Fruit fly (Drosophila melanogaster): Measurements from ENCODE around the gene Rcd-1.

Rcd-1 gene

dm6 chrX:19601644-19602043, 36.9 kb upstream of the Rcd-1 start, which contains the start of gene CG14220 (continued):
- peak; percentile 20 for TF ChIP-seq CG3281 (GFP tag; optimal IDR thresholded peaks at IDR 0.05)
- TF ChIP-seq sug (tag; optimal IDR thresholded peaks at IDR 0.05) = peak; percentile 28
- TF ChIP-seq CG34422 (GFP tag; IDR thresholded peaks at IDR 0.05) = no peak
- no peak for TF ChIP-seq cwo (GFP tag; optimal IDR thresholded peaks at IDR 0.05)
- TF ChIP-seq Ssrp (tag; optimal IDR thresholded peaks at IDR 0.05) = no peak
- no peak for TF ChIP-seq Awh (GFP tag; IDR thresholded peaks at IDR 0.05)
- TF ChIP-seq dpn (GFP tag; optimal IDR thresholded peaks at IDR 0.05) = peak in 1 of 2 experiments; percentile 10
- peak in 1 of 2 experiments; percentile 15 for TF ChIP-seq insv (GFP tag; optimal IDR thresholded peaks at IDR 0.05)
- TF ChIP-seq CG16813 (GFP tag; IDR thresholded peaks at IDR 0.05; ENCODE audit: partially characterized antibody) = peak; percentile 93
- no peak for TF ChIP-seq ftz-f1 (GFP tag; optimal IDR thresholded peaks at IDR 0.05)
- peak; percentile 6 for TF ChIP-seq exex (tag; optimal IDR thresholded peaks at IDR 0.05)
- TF ChIP-seq CTCF (GFP tag; optimal IDR thresholded peaks at IDR 0.05) = no peak
- no peak for TF ChIP-seq kay (GFP tag; optimal IDR thresholded peaks at IDR 0.05)
- no peak for TF ChIP-seq ranshi (GFP tag; IDR thresholded peaks at IDR 0.05)
- TF ChIP-seq CG12769 (tag; optimal IDR thresholded peaks at IDR 0.05) = no peak
- no peak for TF ChIP-seq pb (GFP tag; optimal IDR thresholded peaks at IDR 0.05)
- no peak for TF ChIP-seq peb (GFP tag; IDR thresholded peaks at IDR 0.05)
- TF ChIP-seq lola (GFP tag; optimal IDR thresholded peaks at IDR 0.05) = no peak
- peak; percentile 40 for TF ChIP-seq CG13894 (tag; optimal IDR thresholded peaks at IDR 0.05)
- TF ChIP-seq Trl (optimal IDR thresholded peaks at IDR 0.05) = no peak
- TF ChIP-seq Trl (GFP tag; optimal IDR thresholded peaks at IDR 0.05) = no peak
- peak; percentile 10 for TF ChIP-seq CG11504 (tag; optimal IDR thresholded peaks at IDR 0.05)
- no peak for TF ChIP-seq Nf-YA (GFP tag; IDR thresholded peaks at IDR 0.05)
- TF ChIP-seq sens (GFP tag) = peak; percentile 70
- no peak for TF ChIP-seq H15 (GFP tag; IDR thresholded peaks at IDR 0.05)
- no peak for TF ChIP-seq Adf1 (GFP tag; IDR thresholded peaks at IDR 0.05)
- TF ChIP-seq eyg (GFP tag; optimal IDR thresholded peaks at IDR 0.05) = no peak
- no peak for TF ChIP-seq fu2 (GFP tag; optimal IDR thresholded peaks at IDR 0.05)
- TF ChIP-seq ro (GFP tag; IDR thresholded peaks at IDR 0.05) = no peak
- no peak for TF ChIP-seq sr (GFP tag; IDR thresholded peaks at IDR 0.05)
- TF ChIP-seq Rx (GFP tag; IDR thresholded peaks at IDR 0.05) = no peak
- TF ChIP-seq al (GFP tag; IDR thresholded peaks at IDR 0.05) = no peak
- TF ChIP-seq CG7556 (GFP tag; optimal IDR thresholded peaks at IDR 0.05) = no peak
- no peak for TF ChIP-seq Abd-B (GFP tag; optimal IDR thresholded peaks at IDR 0.05)

dm6 chrX:19602483-19602882, 36.1 kb upstream of the Rcd-1 start:
- TF ChIP-seq Med (GFP tag) = peak; percentile 40
- no peak for TF ChIP-seq ssp (GFP tag; IDR thresholded peaks at IDR 0.05)
- no peak for TF ChIP-seq MESR4 (GFP tag; optimal IDR thresholded peaks at IDR 0.05)
- TF ChIP-seq so (GFP tag; IDR thresholded peaks at IDR 0.05) = no peak
- TF ChIP-seq Rfx (GFP tag; IDR thresholded peaks at IDR 0.05) = peak; percentile 41; the same call in 1 of the 2 replicates
- no peak for TF ChIP-seq gcm (GFP tag; optimal IDR thresholded peaks at IDR 0.05)
- peak; percentile 89 for TF ChIP-seq sd (tag; optimal IDR thresholded peaks at IDR 0.05)
- TF ChIP-seq CG43689 (GFP tag; IDR thresholded peaks at IDR 0.05) = no peak
- TF ChIP-seq Sox102F (GFP tag; optimal IDR thresholded peaks at IDR 0.05) = no peak
- TF ChIP-seq CG12769 (tag; optimal IDR thresholded peaks at IDR 0.05) = peak; percentile 38
- 0 out of 3 replicates have a peak, but pooled peaks have one; percentile 25 for TF ChIP-seq Opbp (GFP tag; IDR thresholded peaks at IDR 0.05; ENCODE audit: partially characterized antibody)
- peak; percentile 69 for TF ChIP-seq CG10543 (GFP tag; optimal IDR thresholded peaks at IDR 0.05)
- peak in 1 of 2 experiments; percentile 39 for TF ChIP-seq Pdp1 (GFP tag; optimal IDR thresholded peaks at IDR 0.05)
- TF ChIP-seq sr (GFP tag; IDR thresholded peaks at IDR 0.05) = peak; percentile 87
- TF ChIP-seq CG5245 (GFP tag; optimal IDR thresholded peaks at IDR 0.05) = no peak
- peak; percentile 21; the same call in 1 of the 3 replicates for TF ChIP-seq CG34224 (GFP tag; IDR thresholded peaks at IDR 0.05; ENCODE audit: partially characterized antibody)
- no peak for TF ChIP-seq ham (GFP tag; IDR thresholded peaks at IDR 0.05)
- 0 out of 2 replicates have a peak, but pooled peaks have one; percentile 5 for TF ChIP-seq CG13287 (GFP tag; IDR thresholded peaks at IDR 0.05; ENCODE audit: partially characterized antibody)
- no peak for TF ChIP-seq sug (tag; optimal IDR thresholded peaks at IDR 0.05)
- TF ChIP-seq pros (GFP tag; optimal IDR thresholded peaks at IDR 0.05) = no peak
- TF ChIP-seq chinmo (GFP tag; IDR thresholded peaks at IDR 0.05; ENCODE audit: partially characterized antibody) = 0 out of 4 replicates have a peak, but pooled peaks have one; percentile 64

Data from whole organism, embryonic.